Fruit fly (Drosophila melanogaster) whole organism, embryonic: ENCODE measurements around the gene Spn75F.
A peak's percentile ranks its signal among the peaks of the same experiment; 100 is the strongest.

ENCODE experiments used
- Ada2b ChIP-seq: fragments of 200-800 bp; sonication (Bioruptor generic); IDR thresholded peaks from 2 replicates; pipeline ENCODE4 v1.3.6; 2022; ENCODE audit warnings: missing biosample characterization, missing genetic modification characterization
- Aef1 ChIP-seq: fragments of 200-800 bp; sonication (Bioruptor generic); IDR thresholded peaks from 3 replicates; pipeline ENCODE4 v1.3.6; 2022; ENCODE audit warnings: missing biosample characterization, missing genetic modification characterization
- Atf6 ChIP-seq: fragments of 200-800 bp; sonication (Bioruptor generic); IDR thresholded peaks from 2 replicates; pipeline ENCODE4 v1.3.6; 2022; ENCODE audit warnings: missing biosample characterization, missing genetic modification characterization
- B-H2 ChIP-seq: fragments of 200-800 bp; sonication (Bioruptor generic); optimal IDR thresholded peaks from 2 replicates; lab custom pipeline; 2018; ENCODE audit warnings: missing biosample characterization, mild to moderate bottlenecking, missing genetic modification characterization
- CG11247 ChIP-seq: fragments of 200-800 bp; sonication (Bioruptor generic); IDR thresholded peaks from 2 replicates; pipeline ENCODE4 v1.3.6; 2022; ENCODE audit warnings: missing biosample characterization, missing genetic modification characterization
- CG13424 ChIP-seq: fragments of 200-800 bp; sonication (Bioruptor generic); optimal IDR thresholded peaks from 2 replicates; lab custom pipeline; 2019; ENCODE audit warnings: missing biosample characterization, mild to moderate bottlenecking, missing genetic modification characterization, moderate library complexity
- CG15073 ChIP-seq: fragments of 200-800 bp; sonication (Bioruptor generic); optimal IDR thresholded peaks from 2 replicates; lab custom pipeline; 2016; ENCODE audit warnings: missing biosample characterization, missing genetic modification characterization
- CG15514 ChIP-seq: fragments of 200-800 bp; sonication (Bioruptor generic); optimal IDR thresholded peaks from 3 replicates; lab custom pipeline; 2017; ENCODE audit warnings: missing biosample characterization, missing genetic modification characterization, mild to moderate bottlenecking, moderate library complexity, missing genetic modification reagents
- CG16779 ChIP-seq: fragments of 200-800 bp; sonication (Bioruptor generic); IDR thresholded peaks from 2 replicates; pipeline ENCODE4 v1.3.6; 2022; ENCODE audit warnings: missing biosample characterization, missing genetic modification characterization
- CG2678 ChIP-seq: fragments of 200-800 bp; sonication (Bioruptor generic); optimal IDR thresholded peaks from 3 replicates; lab custom pipeline; 2019; ENCODE audit warnings: missing biosample characterization, mild to moderate bottlenecking, missing genetic modification characterization, moderate library complexity
- CG2712 ChIP-seq: fragments of 200-800 bp; optimal IDR thresholded peaks from 3 replicates; lab custom pipeline; 2019; ENCODE audit warnings: missing biosample characterization, mild to moderate bottlenecking, missing genetic modification characterization, moderate library complexity
- CG3995 ChIP-seq: fragments of 200-800 bp; sonication (Bioruptor generic); optimal IDR thresholded peaks from 3 replicates; lab custom pipeline; 2016; ENCODE audit warnings: missing biosample characterization, missing genetic modification characterization
- CG4404 ChIP-seq: fragments of 200-800 bp; sonication (Bioruptor generic); IDR thresholded peaks from 2 replicates; pipeline ENCODE4 v1.3.6; 2022; ENCODE audit warnings: missing biosample characterization, missing genetic modification characterization
- CG4730 ChIP-seq: fragments of 200-800 bp; sonication (Bioruptor generic); IDR thresholded peaks from 2 replicates; pipeline ENCODE4 v1.3.6; 2022; ENCODE audit warnings: missing biosample characterization, missing genetic modification characterization
- CG6272 ChIP-seq: fragments of 200-800 bp; sonication (Bioruptor generic); IDR thresholded peaks from 2 replicates; pipeline ENCODE4 v1.3.6; 2022; ENCODE audit warnings: missing biosample characterization, missing genetic modification characterization
- CG6813 ChIP-seq: fragments of 200-800 bp; sonication (Bioruptor generic); optimal IDR thresholded peaks from 2 replicates; lab custom pipeline; 2017; ENCODE audit warnings: missing biosample characterization, missing genetic modification characterization, mild to moderate bottlenecking, moderate library complexity, missing genetic modification reagents
- CG8290 ChIP-seq, 3 experiments: fragments of 200-800 bp; sonication (Bioruptor generic); optimal IDR thresholded peaks; 2 replicates each; lab custom pipeline; 2016 to 2019; ENCODE audit warnings: missing biosample characterization in 3 of 3, missing genetic modification characterization in 3 of 3, mild to moderate bottlenecking in 2 of 3, moderate library complexity in 1 of 3
- CG8359 ChIP-seq: fragments of 200-800 bp; sonication (Bioruptor generic); optimal IDR thresholded peaks from 2 replicates; lab custom pipeline; 2017; ENCODE audit warnings: missing biosample characterization, mild to moderate bottlenecking, missing genetic modification characterization, borderline replicate concordance
- CG8478 ChIP-seq: fragments of >200 bp; optimal IDR thresholded peaks from 2 replicates; lab custom pipeline; 2018
- D19A ChIP-seq: fragments of 200-800 bp; optimal IDR thresholded peaks from 3 replicates; lab custom pipeline; 2019; ENCODE audit warnings: missing biosample characterization, mild to moderate bottlenecking, missing genetic modification characterization, moderate library complexity
- HmgZ ChIP-seq: fragments of 200-800 bp; sonication (Bioruptor generic); optimal IDR thresholded peaks from 2 replicates; lab custom pipeline; 2018; ENCODE audit warnings: missing biosample characterization, mild to moderate bottlenecking, missing genetic modification characterization
- Hr78 ChIP-seq, 2 experiments: fragments of 200-800 bp in 1 of 2; fragments of >200 bp in 1 of 2; sonication (Bioruptor generic) in 1 of 2; optimal IDR thresholded peaks; 2 replicates each; lab custom pipeline; 2017 to 2019; ENCODE audit warnings: missing biosample characterization in 2 of 2, missing genetic modification characterization in 2 of 2, mild to moderate bottlenecking in 1 of 2, moderate library complexity in 1 of 2
- YL-1 ChIP-seq: fragments of 200-800 bp; sonication (Bioruptor generic); optimal IDR thresholded peaks from 3 replicates; lab custom pipeline; 2017; ENCODE audit warnings: missing biosample characterization, mild to moderate bottlenecking, missing genetic modification characterization
- ase ChIP-seq: fragments of 200-800 bp; sonication (Bioruptor generic); IDR thresholded peaks from 3 replicates; pipeline ENCODE4 v1.3.6; 2022; ENCODE audit warnings: missing biosample characterization, missing genetic modification characterization
- bcd ChIP-seq: fragments of 200-800 bp; sonication (Bioruptor generic); optimal IDR thresholded peaks from 2 replicates; lab custom pipeline; 2017; ENCODE audit warnings: missing biosample characterization, mild to moderate bottlenecking, missing genetic modification characterization
- dysf ChIP-seq: fragments of 200-800 bp; sonication (Bioruptor generic); IDR thresholded peaks from 3 replicates; pipeline ENCODE4 v1.3.6; 2022; ENCODE audit warnings: missing biosample characterization, missing genetic modification characterization
- en ChIP-seq: fragments of 200-800 bp; sonication (Bioruptor generic); optimal IDR thresholded peaks from 2 replicates; lab custom pipeline; 2016; ENCODE audit warnings: missing biosample characterization, missing genetic modification characterization
- fd102C ChIP-seq: fragments of 200-800 bp; sonication (Bioruptor generic); optimal IDR thresholded peaks from 2 replicates; lab custom pipeline; 2018; ENCODE audit warnings: missing biosample characterization, mild to moderate bottlenecking, missing genetic modification characterization, moderate library complexity
- fd3F ChIP-seq: fragments of 200-800 bp; sonication (Bioruptor generic); optimal IDR thresholded peaks from 2 replicates; lab custom pipeline; 2018; ENCODE audit warnings: missing biosample characterization, mild to moderate bottlenecking, missing genetic modification characterization, moderate library complexity
- fu2 ChIP-seq: fragments of 200-800 bp; sonication (Bioruptor generic); optimal IDR thresholded peaks from 2 replicates; lab custom pipeline; 2016; ENCODE audit warnings: missing biosample characterization, missing genetic modification characterization
- jumu ChIP-seq: fragments of 200-800 bp; sonication (Bioruptor generic); optimal IDR thresholded peaks from 3 replicates; lab custom pipeline; 2016; ENCODE audit warnings: missing biosample characterization, missing genetic modification characterization
- kni ChIP-seq: fragments of 200-800 bp; sonication (Bioruptor generic); optimal IDR thresholded peaks from 3 replicates; lab custom pipeline; 2017; ENCODE audit warnings: mild to moderate bottlenecking, missing biosample characterization, missing genetic modification reagents, missing genetic modification characterization
- lab ChIP-seq: fragments of 200-800 bp; sonication (Bioruptor generic); optimal IDR thresholded peaks from 3 replicates; lab custom pipeline; 2017; ENCODE audit warnings: missing biosample characterization, missing genetic modification characterization, mild to moderate bottlenecking, moderate library complexity, missing genetic modification reagents
- lilli ChIP-seq: fragments of 200-800 bp; sonication (Bioruptor generic); optimal IDR thresholded peaks from 3 replicates; lab custom pipeline; 2016; ENCODE audit warnings: missing biosample characterization, missing genetic modification characterization
- oc ChIP-seq: fragments of 200-800 bp; sonication (Bioruptor generic); optimal IDR thresholded peaks from 2 replicates; lab custom pipeline; 2018; ENCODE audit warnings: missing biosample characterization, mild to moderate bottlenecking, missing genetic modification characterization, moderate library complexity
- pan ChIP-seq, 4 experiments: fragments of >200 bp in 3 of 4; fragments of 200-800 bp in 1 of 4; sonication (Bioruptor generic) in 1 of 4; optimal IDR thresholded peaks in 3 of 4; IDR thresholded peaks in 1 of 4; 2 replicates each; pipeline versions ENCODE4 v1.3.6 to Lab custom; 2017 to 2022; ENCODE audit warnings: missing biosample characterization in 2 of 4, missing genetic modification characterization in 2 of 4, mixed read lengths in 1 of 4
- peb ChIP-seq: fragments of 200-800 bp; sonication (Bioruptor generic); IDR thresholded peaks from 2 replicates; pipeline ENCODE4 v1.3.6; 2022; ENCODE audit warnings: missing biosample characterization, missing genetic modification characterization
- psq ChIP-seq: fragments of 200-800 bp; sonication (Bioruptor generic); optimal IDR thresholded peaks from 2 replicates; lab custom pipeline; 2017; ENCODE audit warnings: missing biosample characterization, missing genetic modification characterization
- run ChIP-seq: fragments of 200-800 bp; sonication (Bioruptor generic); optimal IDR thresholded peaks from 3 replicates; lab custom pipeline; 2018; ENCODE audit warnings: missing biosample characterization, mild to moderate bottlenecking, missing genetic modification characterization
- sens ChIP-seq: fragments of 200-800 bp; sonication (Bioruptor generic); peaks from one replicate; lab custom pipeline; 2016; ENCODE audit warnings: missing biosample characterization, missing genetic modification characterization
- slou ChIP-seq: fragments of 200-800 bp; sonication (Bioruptor generic); optimal IDR thresholded peaks from 3 replicates; lab custom pipeline; 2016; ENCODE audit warnings: missing biosample characterization, missing genetic modification characterization
- stwl ChIP-seq: fragments of 200-800 bp; sonication (Bioruptor generic); optimal IDR thresholded peaks from 3 replicates; lab custom pipeline; 2018; ENCODE audit warnings: missing biosample characterization, mild to moderate bottlenecking, missing genetic modification characterization, moderate library complexity
- vfl ChIP-seq: fragments of 200-800 bp; sonication (Bioruptor generic); optimal IDR thresholded peaks from 2 replicates; lab custom pipeline; 2016; ENCODE audit warnings: missing biosample characterization, missing genetic modification characterization
- wek ChIP-seq: fragments of 200-800 bp; sonication (Bioruptor generic); optimal IDR thresholded peaks from 3 replicates; lab custom pipeline; 2018; ENCODE audit warnings: missing biosample characterization, mild to moderate bottlenecking, missing genetic modification characterization, moderate library complexity
- zen2 ChIP-seq: fragments of 200-800 bp; sonication (Bioruptor generic); IDR thresholded peaks from 3 replicates; pipeline ENCODE4 v1.3.6; 2022; ENCODE audit warnings: missing biosample characterization, missing genetic modification characterization; ENCODE audit not compliant: partially characterized antibody
- zfh1 ChIP-seq: fragments of 200-800 bp; sonication (Bioruptor generic); IDR thresholded peaks from 3 replicates; pipeline ENCODE4 v1.3.6; 2022; ENCODE audit warnings: missing biosample characterization, missing genetic modification characterization

Gene Spn75F

dm6 chr3L:19086364-19087200 is 42.9 kb downstream of the Spn75F start, which contains the start of gene Mkp3 (continued):
- TF ChIP-seq B-H2 (peak; percentile 87), CG8478 (lab: Kevin White, UChicago) (no peak), CG6813 (GFP tag; lab: Kevin White, UChicago) (peak; percentile 93), Atf6 (GFP tag; lab: Robert Waterston, UW) (peak; percentile 95), Hr78 (GFP tag; optimal IDR thresholded peaks at IDR 0.05; lab: Kevin White, UChicago) (peak in 1 of 2 experiments; percentile 69), CG3995 (GFP tag; lab: Kevin White, UChicago) (peak; percentile 55), D19A (tag; lab: Kevin White, UChicago) (peak; percentile 86), CG16779 (GFP tag; lab: Robert Waterston, UW) (peak; percentile 57; the same call in 1 of the 2 replicates), lab (GFP tag; lab: Kevin White, UChicago) (peak; percentile 97), CG15073 (GFP tag; lab: Kevin White, UChicago) (no peak), CG8359 (GFP tag; lab: Kevin White, UChicago) (peak; percentile 49), CG2678 (tag; lab: Kevin White, UChicago) (peak; percentile 96), wek (GFP tag; lab: Kevin White, UChicago) (peak; percentile 12), CG6272 (GFP tag; lab: Robert Waterston, UW) (peak; percentile 83), psq (GFP tag; lab: Kevin White, UChicago) (peak; percentile 48), oc (tag; lab: Kevin White, UChicago) (peak; percentile 79), lilli (peak; percentile 68), fd3F (GFP tag; lab: Kevin White, UChicago) (peak; percentile 85), CG2712 (tag; lab: Kevin White, UChicago) (peak; percentile 91), ase (GFP tag; lab: Robert Waterston, UW) (peak; percentile 83)

- TF ChIP-seq Ada2b (GFP tag; lab: Robert Waterston, UW) (no peak), CG4404 (no peak), zen2 (GFP tag; lab: Robert Waterston, UW) (no peak), CG11247 (no peak), dysf (GFP tag; lab: Robert Waterston, UW) (no peak), stwl (tag; lab: Kevin White, UChicago) (no peak), kni (GFP tag; lab: Kevin White, UChicago) (no peak), jumu (no peak), HmgZ (tag; lab: Kevin White, UChicago) (no peak), zfh1 (GFP tag; lab: Robert Waterston, UW) (0 out of 3 replicates have a peak, but pooled peaks have one; percentile 4), fd102C (GFP tag; lab: Kevin White, UChicago) (no peak), CG2678 (tag; lab: Kevin White, UChicago) (no peak), ase (GFP tag; lab: Robert Waterston, UW) (no peak), pan (optimal IDR thresholded peaks at IDR 0.05; lab: Kevin White, UChicago) (no peak), pan (GFP tag; optimal IDR thresholded peaks at IDR 0.05 in 1 of 2, IDR thresholded peaks at IDR 0.05 in 1 of 2) (peak in 1 of 2 experiments; percentile 4), vfl (GFP tag; lab: Kevin White, UChicago) (no peak), CG13424 (tag; lab: Kevin White, UChicago) (no peak), CG4730 (GFP tag; lab: Robert Waterston, UW) (no peak), YL-1 (GFP tag; lab: Kevin White, UChicago) (no peak), en (GFP tag; lab: Kevin White, UChicago) (no peak), run (tag; lab: Kevin White, UChicago) (peak; percentile 17), sens (GFP tag; lab: Kevin White, UChicago) (peak; percentile 38), bcd (GFP tag; lab: Kevin White, UChicago) (no peak), Aef1 (no peak), peb (GFP tag; lab: Robert Waterston, UW) (no peak), CG8290 (GFP tag; optimal IDR thresholded peaks at IDR 0.05; lab: Kevin White, UChicago) (no peak), CG8290 (tag; optimal IDR thresholded peaks at IDR 0.05; lab: Kevin White, UChicago) (no peak), CG15514 (GFP tag; lab: Kevin White, UChicago) (peak; percentile 35), fu2 (GFP tag; lab: Kevin White, UChicago) (no peak), slou (GFP tag; lab: Kevin White, UChicago) (no peak)
These were observed 43.6 kb downstream of the Spn75F start for dm6 chr3L:19085688-19086363.
